Fruit fly (Drosophila melanogaster): Measurements from ENCODE around the gene CG43074.

DNA sequence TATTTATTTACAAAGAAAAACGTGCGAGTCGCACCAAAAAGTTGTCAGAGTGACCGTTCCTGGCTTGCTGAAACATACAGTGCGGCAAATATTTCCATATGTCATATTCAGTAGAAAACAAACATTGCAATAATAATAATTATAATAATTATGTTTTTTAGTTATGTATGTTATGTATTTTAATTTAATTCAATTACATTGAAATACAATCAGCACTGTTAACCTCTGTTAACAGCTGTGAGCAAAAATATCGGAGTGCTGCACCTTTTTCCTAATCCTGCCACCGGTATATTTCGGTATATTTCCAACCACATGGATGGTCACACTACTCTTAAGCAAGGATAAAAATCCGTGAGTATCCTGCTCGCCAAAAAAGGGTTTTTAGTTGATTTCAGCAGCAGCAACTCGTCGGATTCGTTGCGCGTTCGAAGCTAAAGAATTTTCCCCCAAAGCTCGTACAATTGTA is 12.4 kb downstream of the CG43074 start, which contains the start of the genes CG32267 and CG42324:
- TF ChIP-seq CG8478 (optimal IDR thresholded peaks at IDR 0.05), result no peak
- peak in 1 of 2 experiments; percentile 9 for TF ChIP-seq CTCF (optimal IDR thresholded peaks at IDR 0.05)
